Fruit fly (Drosophila melanogaster) whole organism, pupa: ENCODE data around the gene Adar.

Source experiments
- CG12605 ChIP-seq: fragments of 200-800 bp; sonication (Bioruptor generic); IDR thresholded peaks from 2 replicates; pipeline ENCODE4 v1.3.6; 2022; ENCODE audit warnings: missing biosample characterization, missing genetic modification characterization
- CG8159 ChIP-seq: fragments of 200-800 bp; sonication (Bioruptor generic); optimal IDR thresholded peaks from 3 replicates; lab custom pipeline; 2018; ENCODE audit warnings: missing biosample characterization, mild to moderate bottlenecking, missing genetic modification characterization, moderate library complexity
- gl ChIP-seq: fragments of 200-800 bp; sonication (Bioruptor generic); optimal IDR thresholded peaks from 2 replicates; lab custom pipeline; 2018; ENCODE audit warnings: missing biosample characterization, mild to moderate bottlenecking, missing genetic modification characterization
- rn ChIP-seq: fragments of 200-800 bp; sonication (Bioruptor generic); IDR thresholded peaks from 2 replicates; pipeline ENCODE4 v1.3.6; 2022; ENCODE audit warnings: missing biosample characterization, missing genetic modification characterization

DNA sequence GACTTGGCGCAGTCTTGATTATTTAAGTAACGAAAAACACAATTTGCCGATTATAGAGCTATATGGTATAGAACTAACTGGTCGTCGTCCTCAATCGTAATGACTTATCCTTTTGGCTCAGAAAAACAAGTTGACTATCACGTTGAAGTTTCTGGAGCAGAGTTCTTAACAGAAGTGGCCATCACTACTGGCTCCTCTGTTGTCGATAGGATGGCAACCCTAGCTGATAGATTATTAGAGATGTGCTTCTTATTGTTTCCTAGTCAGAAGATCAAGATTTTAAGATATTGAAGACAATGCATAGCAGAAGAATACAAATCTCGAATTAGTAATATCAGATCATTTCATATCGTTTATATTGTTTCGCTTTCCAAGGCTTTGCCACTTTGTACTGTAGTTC lies 48.8 kb downstream of the Adar start, which contains the start of gene CG14811:
- TF ChIP-seq CG8159 (tag; lab: Kevin White, UChicago) (no peak), rn (GFP tag; lab: Robert Waterston, UW) (no peak), gl (no peak), CG12605 (GFP tag; lab: Robert Waterston, UW) (no peak)
